Worm (Caenorhabditis elegans): ENCODE results near the gene cisd-3.1.

Gene cisd-3.1

ce11 chrIII:4562070-4562788 lies 19.5 kb downstream of the cisd-3.1 start, which contains the start of gene pan-1:
Gene pan-1 (plus strand): TSS chrIII:4562738.
- peak; percentile 72 for TF ChIP-seq nhr-23 (tag; optimal IDR thresholded peaks at IDR 0.05)
- TF ChIP-seq fkh-2 (tag; optimal IDR thresholded peaks at IDR 0.05): no peak
- peak; percentile 53 for TF ChIP-seq snpc-4 (tag; optimal IDR thresholded peaks at IDR 0.05)
- TF ChIP-seq elt-2 (tag; optimal IDR thresholded peaks at IDR 0.05): peak; percentile 24
- TF ChIP-seq ama-1 (optimal IDR thresholded peaks at IDR 0.05): peak; percentile 80
- peak; percentile 51 for TF ChIP-seq nhr-25 (tag; optimal IDR thresholded peaks at IDR 0.05)
- TF ChIP-seq ceh-82 (tag; optimal IDR thresholded peaks at IDR 0.05): peak; percentile 25
- peak; percentile 66 for TF ChIP-seq pha-4 (tag; optimal IDR thresholded peaks at IDR 0.05)
- TF ChIP-seq skn-1 (tag; optimal IDR thresholded peaks at IDR 0.05): no peak
- TF ChIP-seq hmg-11 (tag; optimal IDR thresholded peaks at IDR 0.05): peak; percentile 89
- TF ChIP-seq ceh-28 (tag; optimal IDR thresholded peaks at IDR 0.05): peak; percentile 9
- no peak for TF ChIP-seq nhr-77 (tag; optimal IDR thresholded peaks at IDR 0.05)
- TF ChIP-seq lin-39 (tag; optimal IDR thresholded peaks at IDR 0.05): peak; percentile 76
- peak; percentile 49 for TF ChIP-seq lsy-12 (tag; optimal IDR thresholded peaks at IDR 0.05)
- peak; percentile 9 for TF ChIP-seq unc-62 (GFP tag; optimal IDR thresholded peaks at IDR 0.05)
- peak; percentile 85 for TF ChIP-seq nfya-1 (tag; optimal IDR thresholded peaks at IDR 0.05; ENCODE audit: insufficient read depth)
- TF ChIP-seq ceh-9 (tag; optimal IDR thresholded peaks at IDR 0.05): no peak
- no peak for TF ChIP-seq lin-15B (tag; optimal IDR thresholded peaks at IDR 0.05)
- TF ChIP-seq egl-5 (tag; optimal IDR thresholded peaks at IDR 0.05): peak; percentile 46

ce11 chrIII:4568030-4568429 lies 25.3 kb downstream of the cisd-3.1 start, which contains the start of gene mlcd-1:
Gene mlcd-1 (minus strand): TSS chrIII:4568130.
- TF ChIP-seq egl-5 (tag; optimal IDR thresholded peaks at IDR 0.05): no peak
- TF ChIP-seq unc-39 (tag; optimal IDR thresholded peaks at IDR 0.05): no peak
- no peak for TF ChIP-seq elt-2 (tag; optimal IDR thresholded peaks at IDR 0.05)
- TF ChIP-seq lin-15B (tag; optimal IDR thresholded peaks at IDR 0.05): no peak
- no peak for TF ChIP-seq nhr-43 (tag; optimal IDR thresholded peaks at IDR 0.05; ENCODE audit: poor library complexity, severe bottlenecking)
- no peak for TF ChIP-seq elt-3 (tag; optimal IDR thresholded peaks at IDR 0.05)
- no peak for TF ChIP-seq nhr-237 (tag; optimal IDR thresholded peaks at IDR 0.05)

- TF ChIP-seq nhr-25 (tag; optimal IDR thresholded peaks at IDR 0.05) (peak; percentile 29), ceh-28 (tag; optimal IDR thresholded peaks at IDR 0.05) (peak; percentile 36), fkh-10 (GFP tag; optimal IDR thresholded peaks at IDR 0.05) (no peak), nhr-43 (tag; optimal IDR thresholded peaks at IDR 0.05; ENCODE audit: poor library complexity, severe bottlenecking) (peak; percentile 85), ceh-82 (tag; optimal IDR thresholded peaks at IDR 0.05) (peak; percentile 13), ztf-11 (tag; optimal IDR thresholded peaks at IDR 0.05) (no peak), hmg-11 (tag; optimal IDR thresholded peaks at IDR 0.05) (peak; percentile 95), lin-15B (tag; optimal IDR thresholded peaks at IDR 0.05) (peak; percentile 41), aly-2 (tag; optimal IDR thresholded peaks at IDR 0.05) (no peak), egl-5 (tag; optimal IDR thresholded peaks at IDR 0.05) (peak; percentile 27), skn-1 (tag; optimal IDR thresholded peaks at IDR 0.05) (peak; percentile 13), ztf-4 (tag; optimal IDR thresholded peaks at IDR 0.05) (no peak), snpc-4 (tag; optimal IDR thresholded peaks at IDR 0.05) (peak; percentile 55), fkh-2 (tag; optimal IDR thresholded peaks at IDR 0.05) (peak; percentile 9), daf-12 (tag; optimal IDR thresholded peaks at IDR 0.05) (peak; percentile 85), nfya-1 (tag; optimal IDR thresholded peaks at IDR 0.05; ENCODE audit: insufficient read depth) (peak; percentile 61), R02D3.7 (tag; optimal IDR thresholded peaks at IDR 0.05) (peak; percentile 27), elt-3 (tag; optimal IDR thresholded peaks at IDR 0.05) (no peak), pha-4 (tag; optimal IDR thresholded peaks at IDR 0.05) (peak; percentile 62), nhr-28 (tag; optimal IDR thresholded peaks at IDR 0.05) (no peak), elt-2 (tag; optimal IDR thresholded peaks at IDR 0.05) (peak; percentile 65), ama-1 (optimal IDR thresholded peaks at IDR 0.05) (no peak), mdl-1 (tag; optimal IDR thresholded peaks at IDR 0.05) (no peak), tbx-2 (tag; optimal IDR thresholded peaks at IDR 0.05) (peak; percentile 24), nhr-23 (tag; optimal IDR thresholded peaks at IDR 0.05) (peak; percentile 8), nhr-67 (tag; optimal IDR thresholded peaks at IDR 0.05) (peak; percentile 12), ceh-16 (tag; optimal IDR thresholded peaks at IDR 0.05) (no peak), nhr-76 (tag; optimal IDR thresholded peaks at IDR 0.05) (peak; percentile 36), lsy-12 (tag; optimal IDR thresholded peaks at IDR 0.05) (peak; percentile 82)
Observed at ce11 chrIII:4568455-4568854, 25.8 kb downstream of the cisd-3.1 start, which contains the start of gene idhg-1. Gene idhg-1 (plus strand): TSS chrIII:4568797.

Data from whole organism, L3 larva.